Fruit fly (Drosophila melanogaster) whole organism, pupa: ENCODE results near the gene CG3436.

ENCODE experiments used
- CG10348 ChIP-seq: fragments of 200-800 bp; sonication (Bioruptor generic); IDR thresholded peaks from 2 replicates; pipeline ENCODE4 v1.3.6; 2022; ENCODE audit warnings: missing biosample characterization, missing genetic modification characterization
- CG12605 ChIP-seq: fragments of 200-800 bp; sonication (Bioruptor generic); IDR thresholded peaks from 2 replicates; pipeline ENCODE4 v1.3.6; 2022; ENCODE audit warnings: missing biosample characterization, missing genetic modification characterization
- CG13204 ChIP-seq: fragments of 200-800 bp; sonication (Bioruptor generic); optimal IDR thresholded peaks from 2 replicates; lab custom pipeline; 2018; ENCODE audit warnings: missing biosample characterization, mild to moderate bottlenecking, missing genetic modification characterization, moderate library complexity
- CG14655 ChIP-seq: fragments of 200-800 bp; sonication (Bioruptor generic); optimal IDR thresholded peaks from 3 replicates; lab custom pipeline; 2017; ENCODE audit warnings: mild to moderate bottlenecking, missing biosample characterization, missing genetic modification reagents, missing genetic modification characterization
- CG15710 ChIP-seq: fragments of 200-800 bp; sonication (Bioruptor generic); optimal IDR thresholded peaks from 2 replicates; lab custom pipeline; 2018; ENCODE audit warnings: missing biosample characterization, mild to moderate bottlenecking, missing genetic modification characterization, moderate library complexity
- CG17806 ChIP-seq: fragments of 200-800 bp; sonication (Bioruptor generic); optimal IDR thresholded peaks from 2 replicates; lab custom pipeline; 2018; ENCODE audit warnings: missing biosample characterization, mild to moderate bottlenecking, missing genetic modification characterization, moderate library complexity
- CG32121 ChIP-seq: fragments of 200-800 bp; sonication (Bioruptor generic); IDR thresholded peaks from 2 replicates; pipeline ENCODE4 v1.3.6; 2022; ENCODE audit warnings: missing biosample characterization, missing genetic modification characterization
- CG34367 ChIP-seq: fragments of 200-800 bp; sonication (Bioruptor generic); optimal IDR thresholded peaks from 2 replicates; lab custom pipeline; 2018; ENCODE audit warnings: missing biosample characterization, mild to moderate bottlenecking, missing genetic modification characterization
- CG4496 ChIP-seq: fragments of 200-800 bp; sonication (Bioruptor generic); IDR thresholded peaks from 3 replicates; pipeline ENCODE4 v1.3.6; 2022; ENCODE audit warnings: missing biosample characterization, missing genetic modification characterization
- CG8159 ChIP-seq: fragments of 200-800 bp; sonication (Bioruptor generic); optimal IDR thresholded peaks from 3 replicates; lab custom pipeline; 2018; ENCODE audit warnings: missing biosample characterization, mild to moderate bottlenecking, missing genetic modification characterization, moderate library complexity
- CG8301 ChIP-seq: fragments of 200-800 bp; sonication (Bioruptor generic); optimal IDR thresholded peaks from 2 replicates; lab custom pipeline; 2018; ENCODE audit warnings: missing biosample characterization, mild to moderate bottlenecking, missing genetic modification characterization
- CG9948 ChIP-seq: fragments of 200-800 bp; sonication (Bioruptor generic); optimal IDR thresholded peaks from 2 replicates; lab custom pipeline; 2018; ENCODE audit warnings: missing biosample characterization, mild to moderate bottlenecking, missing genetic modification characterization, moderate library complexity
- D1 ChIP-seq: fragments of 200-800 bp; sonication (Bioruptor generic); optimal IDR thresholded peaks from 2 replicates; lab custom pipeline; 2018; ENCODE audit warnings: missing biosample characterization, mild to moderate bottlenecking, missing genetic modification characterization, moderate library complexity
- EcR ChIP-seq: fragments of 200-800 bp; sonication (Bioruptor generic); optimal IDR thresholded peaks from 3 replicates; lab custom pipeline; 2019; ENCODE audit warnings: missing biosample characterization, missing genetic modification characterization, mild to moderate bottlenecking, moderate library complexity, missing genetic modification reagents
- Ets98B ChIP-seq: fragments of 200-800 bp; sonication (Bioruptor generic); IDR thresholded peaks from 2 replicates; pipeline ENCODE4 v1.3.6; 2022; ENCODE audit warnings: missing biosample characterization, missing genetic modification characterization
- Pif1A ChIP-seq: fragments of 200-800 bp; sonication (Bioruptor generic); optimal IDR thresholded peaks from 3 replicates; lab custom pipeline; 2016; ENCODE audit warnings: missing biosample characterization, missing genetic modification characterization
- Pif1B ChIP-seq: fragments of 200-800 bp; sonication (Bioruptor generic); optimal IDR thresholded peaks from 3 replicates; lab custom pipeline; 2016; ENCODE audit warnings: missing biosample characterization, missing genetic modification characterization
- Snoo ChIP-seq: fragments of 200-800 bp; sonication (Bioruptor generic); optimal IDR thresholded peaks from 3 replicates; lab custom pipeline; 2017; ENCODE audit warnings: missing biosample characterization, mild to moderate bottlenecking, missing genetic modification characterization, inconsistent platforms
- fd96Ca ChIP-seq: fragments of 200-800 bp; sonication (Bioruptor generic); IDR thresholded peaks from 3 replicates; pipeline ENCODE4 v1.3.6; 2022; ENCODE audit warnings: missing biosample characterization, missing genetic modification characterization
- gl ChIP-seq: fragments of 200-800 bp; sonication (Bioruptor generic); optimal IDR thresholded peaks from 2 replicates; lab custom pipeline; 2018; ENCODE audit warnings: missing biosample characterization, mild to moderate bottlenecking, missing genetic modification characterization
- rn ChIP-seq: fragments of 200-800 bp; sonication (Bioruptor generic); IDR thresholded peaks from 2 replicates; pipeline ENCODE4 v1.3.6; 2022; ENCODE audit warnings: missing biosample characterization, missing genetic modification characterization

CG3436 gene

DNA sequence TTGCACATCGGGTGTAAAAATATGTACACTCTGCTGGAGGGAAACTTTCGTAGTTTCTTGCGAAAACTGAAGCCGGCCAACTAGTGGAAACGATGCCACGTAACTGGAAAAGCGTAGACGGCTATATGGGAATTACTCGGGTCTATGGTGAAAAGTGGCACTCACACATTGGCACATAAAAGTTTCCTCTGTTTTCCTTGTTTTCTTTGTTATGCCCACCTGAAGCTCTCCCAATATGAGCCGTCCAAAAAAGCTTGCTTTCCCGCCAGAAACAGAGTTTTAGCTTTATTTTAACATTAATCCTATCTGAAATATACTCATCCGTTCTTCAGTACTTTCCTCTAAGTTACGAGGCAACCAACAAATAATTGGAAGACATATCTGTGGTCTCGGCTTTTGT lies 25.1 kb upstream of the CG3436 start, which contains the start of gene CG3164:
Gene CG3164, minus strand, starts transcription at position 101 of the 400 bp plus-strand sequence.
- TF ChIP-seq CG34367 (tag; lab: Kevin White, UChicago): no peak
- no peak for TF ChIP-seq CG4496 (GFP tag; lab: Robert Waterston, UW)
- no peak for TF ChIP-seq CG8301 (tag; lab: Kevin White, UChicago)
- no peak for TF ChIP-seq D1 (tag; lab: Kevin White, UChicago)
- TF ChIP-seq CG9948 (tag; lab: Kevin White, UChicago): no peak
- no peak for TF ChIP-seq CG14655 (GFP tag; lab: Kevin White, UChicago)
- no peak for TF ChIP-seq CG15710 (tag; lab: Kevin White, UChicago)
- no peak for TF ChIP-seq CG32121 (GFP tag; lab: Robert Waterston, UW)
- TF ChIP-seq, all 21 proteins: peak for 0

DNA sequence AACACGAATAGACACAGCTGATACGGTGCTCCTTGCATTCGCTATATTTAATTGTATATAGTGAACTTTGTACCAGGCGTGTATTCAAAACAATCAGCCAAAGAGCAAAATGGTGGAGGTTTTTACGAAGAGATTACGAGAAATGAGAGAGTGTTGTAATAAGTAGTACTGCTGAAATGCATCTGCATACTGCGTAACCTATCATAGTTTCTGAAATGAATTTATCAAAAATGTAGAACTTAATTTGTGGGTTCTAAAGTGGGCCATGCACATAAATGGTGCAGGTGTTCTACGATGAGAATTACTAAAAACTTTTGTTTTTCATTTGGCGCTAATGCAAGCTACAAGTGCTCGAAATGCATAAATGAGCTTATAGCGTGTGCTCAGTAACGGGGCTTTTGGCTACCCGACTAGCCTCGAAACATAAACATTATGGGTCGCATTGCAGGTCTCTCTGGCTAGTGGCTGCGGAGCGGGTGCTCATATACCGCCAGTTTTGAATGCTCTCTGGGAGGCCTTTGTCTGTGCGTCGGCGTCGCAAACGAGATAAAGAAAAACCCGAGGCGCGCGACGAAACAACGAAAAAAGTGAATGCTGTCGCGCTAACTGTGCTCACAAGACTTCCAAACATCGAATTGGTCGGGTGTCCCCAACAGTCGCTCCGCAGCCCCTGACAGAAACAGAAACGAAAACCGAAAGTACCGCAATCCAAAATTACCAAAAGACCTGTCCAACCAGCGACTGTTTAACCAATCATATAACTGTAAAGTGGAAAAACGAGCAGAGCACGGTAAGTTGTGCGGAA lies 24.2 kb upstream of the CG3436 start, which contains the start of gene Gs1:
Gene Gs1, plus strand, starts transcription at position 612 of the 805 bp plus-strand sequence.
- TF ChIP-seq CG34367 (tag; lab: Kevin White, UChicago) (peak; percentile 34), CG32121 (GFP tag; lab: Robert Waterston, UW) (no peak), rn (no peak), CG12605 (GFP tag; lab: Robert Waterston, UW) (peak; percentile 71), CG9948 (tag; lab: Kevin White, UChicago) (no peak), fd96Ca (peak; percentile 39; the same call in 1 of the 3 replicates), D1 (tag; lab: Kevin White, UChicago) (no peak), Pif1B (GFP tag; lab: Kevin White, UChicago) (peak; percentile 13), gl (tag; lab: Kevin White, UChicago) (peak; percentile 61), Snoo (tag; lab: Kevin White, UChicago) (no peak), CG4496 (GFP tag; lab: Robert Waterston, UW) (peak; percentile 60; the same call in 2 of the 3 replicates), Ets98B (GFP tag; lab: Robert Waterston, UW) (peak; percentile 79), EcR (GFP tag; lab: Kevin White, UChicago) (peak; percentile 35), CG14655 (GFP tag; lab: Kevin White, UChicago) (peak; percentile 52), Pif1A (GFP tag; lab: Kevin White, UChicago) (peak; percentile 17), CG15710 (tag; lab: Kevin White, UChicago) (peak; percentile 2), CG17806 (tag; lab: Kevin White, UChicago) (no peak), CG10348 (GFP tag; lab: Robert Waterston, UW) (no peak), CG8159 (tag; lab: Kevin White, UChicago) (no peak), CG8301 (tag; lab: Kevin White, UChicago) (peak; percentile 25), CG13204 (GFP tag; lab: Kevin White, UChicago) (peak; percentile 44)

dm6 chr2L:134563-135382 lies 21.1 kb upstream of the CG3436 start:
- TF ChIP-seq CG14655 (GFP tag; lab: Kevin White, UChicago) (no peak), CG15710 (tag; lab: Kevin White, UChicago) (no peak), Pif1B (GFP tag; lab: Kevin White, UChicago) (no peak), CG8301 (tag; lab: Kevin White, UChicago) (no peak), CG34367 (tag; lab: Kevin White, UChicago) (no peak), fd96Ca (peak; percentile 17; the same call in 1 of the 3 replicates), CG13204 (GFP tag; lab: Kevin White, UChicago) (no peak), CG10348 (GFP tag; lab: Robert Waterston, UW) (no peak), Snoo (tag; lab: Kevin White, UChicago) (no peak), rn (no peak), CG17806 (tag; lab: Kevin White, UChicago) (no peak), CG9948 (tag; lab: Kevin White, UChicago) (no peak), Ets98B (GFP tag; lab: Robert Waterston, UW) (0 out of 2 replicates have a peak, but pooled peaks have one; percentile 33), gl (tag; lab: Kevin White, UChicago) (no peak), Pif1A (GFP tag; lab: Kevin White, UChicago) (no peak), EcR (GFP tag; lab: Kevin White, UChicago) (peak; percentile 56)

DNA sequence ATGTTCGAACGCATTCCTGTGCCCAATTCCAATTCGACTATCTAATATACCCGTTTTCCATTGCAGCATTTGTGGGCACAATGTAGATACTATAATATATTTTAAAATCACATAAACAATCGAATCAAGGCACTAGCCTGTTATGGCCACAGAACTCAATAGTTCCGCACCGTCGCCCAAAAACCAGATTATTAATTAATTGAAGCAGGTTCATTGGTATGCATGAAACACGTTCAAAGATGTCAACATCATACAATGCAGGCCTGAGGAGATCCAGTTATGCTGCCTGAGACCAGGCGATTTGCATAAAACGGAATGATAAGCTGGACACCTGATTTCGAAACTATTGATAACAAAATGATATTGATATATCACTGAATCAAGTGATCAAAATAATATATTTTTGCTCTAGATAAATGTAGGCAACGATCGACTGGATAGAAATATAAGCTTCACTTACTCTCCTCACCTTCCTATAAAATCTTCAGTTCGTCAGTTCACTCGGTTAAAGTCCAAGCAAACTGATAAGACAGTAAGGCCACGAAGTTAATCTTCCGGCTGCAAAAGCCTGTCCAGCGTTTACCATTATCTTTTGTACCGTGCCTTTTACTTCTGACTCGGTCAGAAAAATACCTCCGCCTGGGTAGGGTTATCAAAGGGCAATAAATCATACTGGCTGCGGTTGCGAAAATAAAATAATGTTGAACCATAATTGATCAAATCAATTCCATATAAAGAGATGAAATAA lies 20.3 kb upstream of the CG3436 start:
- TF ChIP-seq Pif1A (GFP tag; lab: Kevin White, UChicago): peak; percentile 25
- no peak for TF ChIP-seq CG17806 (tag; lab: Kevin White, UChicago)
- peak; percentile 41 for TF ChIP-seq EcR (GFP tag; lab: Kevin White, UChicago)
- TF ChIP-seq CG8159 (tag; lab: Kevin White, UChicago): no peak
- no peak for TF ChIP-seq rn
- peak; percentile 17 for TF ChIP-seq gl (tag; lab: Kevin White, UChicago)
- peak; percentile 3 for TF ChIP-seq CG34367 (tag; lab: Kevin White, UChicago)
- TF ChIP-seq, all 21 proteins: peak for 4
